Fruit fly (Drosophila melanogaster): Measurements from ENCODE around the gene CG43618.

DNA sequence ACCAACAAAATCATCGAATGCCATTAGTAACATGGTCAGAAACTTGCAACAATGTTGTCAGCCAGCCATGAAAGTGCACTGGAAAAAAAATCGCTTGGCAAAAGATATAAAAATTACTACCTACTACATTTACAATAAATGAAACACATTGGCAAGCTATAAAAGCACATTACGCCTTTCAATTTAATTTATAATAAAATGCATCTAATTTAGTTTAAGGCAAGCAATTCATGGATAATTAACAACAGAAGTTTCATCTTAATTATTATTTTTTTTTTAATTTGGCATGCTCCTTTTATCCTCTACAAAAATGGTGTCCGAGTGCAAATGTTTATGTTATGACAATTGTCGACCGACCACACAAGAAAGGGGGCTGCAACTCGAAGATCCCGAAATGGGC, 10.0 kb upstream of the CG43618 start:
- TF ChIP-seq CG8478 (optimal IDR thresholded peaks at IDR 0.05), result no peak
- TF ChIP-seq pan (optimal IDR thresholded peaks at IDR 0.05), result no peak
- TF ChIP-seq usp (GFP tag; optimal IDR thresholded peaks at IDR 0.05), result no peak
- TF ChIP-seq psq (optimal IDR thresholded peaks at IDR 0.05), result no peak

All from whole organism.